Worm (Caenorhabditis elegans): ENCODE data around the gene C42D8.9.

DNA sequence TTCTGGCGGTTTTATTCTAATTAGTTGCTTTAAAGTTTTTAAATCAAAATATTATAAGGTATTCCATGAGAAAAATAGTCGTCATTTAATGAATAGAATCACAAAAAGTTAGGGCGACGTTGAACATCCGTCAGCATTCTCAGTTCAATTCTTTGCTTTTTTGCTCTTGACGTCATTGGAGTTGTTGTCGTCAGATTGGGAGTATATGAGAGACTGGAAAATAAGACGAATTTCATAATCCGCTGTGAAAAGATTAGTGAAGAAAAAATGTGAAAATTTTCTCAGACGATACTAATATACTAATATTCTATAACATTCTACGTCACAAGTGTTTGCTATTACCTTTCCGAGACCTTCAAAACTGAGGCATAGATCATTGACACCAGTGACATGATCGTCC, 44.6 kb upstream of the C42D8.9 start:
- TF ChIP-seq nhr-232 (tag; optimal IDR thresholded peaks at IDR 0.05) = no peak
- TF ChIP-seq K09A11.1 (tag; optimal IDR thresholded peaks at IDR 0.05; ENCODE audit: insufficient read depth) = no peak
- no peak for TF ChIP-seq dve-1 (tag; optimal IDR thresholded peaks at IDR 0.05)
- TF ChIP-seq ceh-9 (tag; optimal IDR thresholded peaks at IDR 0.05) = no peak
- no peak for TF ChIP-seq ceh-34 (tag; optimal IDR thresholded peaks at IDR 0.05)
- no peak for TF ChIP-seq ztf-16 (tag; optimal IDR thresholded peaks at IDR 0.05)
- no peak for TF ChIP-seq ama-1 (optimal IDR thresholded peaks at IDR 0.05)
- TF ChIP-seq ets-4 (tag; optimal IDR thresholded peaks at IDR 0.05) = no peak
- no peak for TF ChIP-seq unc-3 (GFP tag; conservative IDR thresholded peaks at IDR 0.05)
- no peak for TF ChIP-seq unc-3 (tag; optimal IDR thresholded peaks at IDR 0.05)
- TF ChIP-seq fkh-10 (GFP tag; optimal IDR thresholded peaks at IDR 0.05) = no peak
